In genomic region chr3R:30198793-30199192, dm6 we compare ENCODE assay signal across 2 fruit fly cellular contexts.
TF ChIP-seq lines count a peak whose summit lies in the region.

No protein-coding gene starts in this region.

- no peak for TF ChIP-seq CTCF in whole organism, embryonic (GFP tag; optimal IDR thresholded peaks at IDR 0.05; lab: Kevin White, UChicago)

TF ChIP-seq in whole organism, embryonic, 481 proteins besides CTCF, POLR2A, EP300 and RAD21 (continues in another document):
- TF ChIP-seq pho (GFP tag; optimal IDR thresholded peaks at IDR 0.05; lab: Kevin White, UChicago) (no peak), CG10431 (GFP tag; optimal IDR thresholded peaks at IDR 0.05; lab: Kevin White, UChicago) (peak; percentile 42), CG2712 (tag; optimal IDR thresholded peaks at IDR 0.05; lab: Kevin White, UChicago) (no peak), tll (GFP tag; optimal IDR thresholded peaks at IDR 0.05; lab: Kevin White, UChicago) (no peak), odd (GFP tag; optimal IDR thresholded peaks at IDR 0.05; lab: Kevin White, UChicago) (peak; percentile 16), sens (GFP tag; lab: Kevin White, UChicago) (no peak), ind (GFP tag; optimal IDR thresholded peaks at IDR 0.05; lab: Kevin White, UChicago) (no peak), CG10321 (GFP tag; IDR thresholded peaks at IDR 0.05; lab: Robert Waterston, UW) (no peak), Adf1 (GFP tag; IDR thresholded peaks at IDR 0.05; lab: Robert Waterston, UW) (no peak), ac (GFP tag; optimal IDR thresholded peaks at IDR 0.05; lab: Kevin White, UChicago) (no peak), CG10147 (GFP tag; optimal IDR thresholded peaks at IDR 0.05; lab: Kevin White, UChicago) (peak; percentile 5), tgo (GFP tag; IDR thresholded peaks at IDR 0.05; lab: Robert Waterston, UW) (no peak), Doc2 (GFP tag; IDR thresholded peaks at IDR 0.05; lab: Robert Waterston, UW) (no peak), scrt (GFP tag; optimal IDR thresholded peaks at IDR 0.05; lab: Kevin White, UChicago) (peak; percentile 20), jing (GFP tag; optimal IDR thresholded peaks at IDR 0.05; lab: Kevin White, UChicago) (no peak), ken (GFP tag; IDR thresholded peaks at IDR 0.05; lab: Robert Waterston, UW) (no peak), zf30C (GFP tag; optimal IDR thresholded peaks at IDR 0.05; lab: Kevin White, UChicago) (no peak), Hmx (GFP tag; optimal IDR thresholded peaks at IDR 0.05; lab: Kevin White, UChicago) (no peak), Kr (GFP tag; optimal IDR thresholded peaks at IDR 0.05; lab: Kevin White, UChicago) (no peak), caup (GFP tag; optimal IDR thresholded peaks at IDR 0.05; lab: Kevin White, UChicago; ENCODE audit: severe bottlenecking) (peak; percentile 26), CG6813 (GFP tag; optimal IDR thresholded peaks at IDR 0.05; lab: Kevin White, UChicago) (no peak), gce (GFP tag; IDR thresholded peaks at IDR 0.05; lab: Robert Waterston, UW) (no peak), CG9215 (GFP tag; IDR thresholded peaks at IDR 0.05; lab: Robert Waterston, UW) (no peak), pb (GFP tag; optimal IDR thresholded peaks at IDR 0.05; lab: Kevin White, UChicago) (no peak), gsb (GFP tag; IDR thresholded peaks at IDR 0.05; lab: Robert Waterston, UW) (no peak), nerfin-1 (tag; optimal IDR thresholded peaks at IDR 0.05; lab: Kevin White, UChicago) (no peak), Lim3 (GFP tag; IDR thresholded peaks at IDR 0.05; lab: Robert Waterston, UW) (no peak), fru (optimal IDR thresholded peaks at IDR 0.05; lab: Kevin White, UChicago) (no peak), Drgx (GFP tag; IDR thresholded peaks at IDR 0.05; lab: Robert Waterston, UW) (no peak), nau (GFP tag; optimal IDR thresholded peaks at IDR 0.05; lab: Kevin White, UChicago) (no peak), ara (GFP tag; IDR thresholded peaks at IDR 0.05; lab: Robert Waterston, UW) (no peak), psq (GFP tag; optimal IDR thresholded peaks at IDR 0.05; lab: Kevin White, UChicago) (no peak), ab (GFP tag; optimal IDR thresholded peaks at IDR 0.05; lab: Kevin White, UChicago) (no peak), HmgZ (tag; optimal IDR thresholded peaks at IDR 0.05; lab: Kevin White, UChicago) (peak; percentile 45), E2f2 (GFP tag; IDR thresholded peaks at IDR 0.05; lab: Robert Waterston, UW) (0 out of 2 replicates have a peak, but pooled peaks have one; percentile 14), Trl (optimal IDR thresholded peaks at IDR 0.05; lab: Kevin White, UChicago) (no peak), Trl (GFP tag; optimal IDR thresholded peaks at IDR 0.05; lab: Kevin White, UChicago) (no peak), fd96Cb (tag; optimal IDR thresholded peaks at IDR 0.05; lab: Kevin White, UChicago) (no peak), Deaf1 (tag; optimal IDR thresholded peaks at IDR 0.05; lab: Kevin White, UChicago) (no peak), fd64A (GFP tag; optimal IDR thresholded peaks at IDR 0.05; lab: Kevin White, UChicago) (no peak), CG7928 (GFP tag; optimal IDR thresholded peaks at IDR 0.05; lab: Kevin White, UChicago) (no peak), CG31388 (GFP tag; optimal IDR thresholded peaks at IDR 0.05; lab: Kevin White, UChicago) (no peak), seq (GFP tag; IDR thresholded peaks at IDR 0.05; lab: Robert Waterston, UW) (no peak), CG11247 (GFP tag; IDR thresholded peaks at IDR 0.05; lab: Robert Waterston, UW) (no peak), CG2116 (GFP tag; optimal IDR thresholded peaks at IDR 0.05; lab: Kevin White, UChicago) (no peak), CG34422 (GFP tag; IDR thresholded peaks at IDR 0.05; lab: Robert Waterston, UW) (no peak), CG14441 (GFP tag; IDR thresholded peaks at IDR 0.05; lab: Robert Waterston, UW) (no peak), Neu2 (GFP tag; optimal IDR thresholded peaks at IDR 0.05; lab: Kevin White, UChicago; ENCODE audit: borderline replicate concordance) (no peak), CG17612 (GFP tag; IDR thresholded peaks at IDR 0.05; lab: Robert Waterston, UW) (no peak)

TF ChIP-seq in whole organism, prepupa, 60 proteins besides CTCF, POLR2A, EP300 and RAD21:
- TF ChIP-seq Ets96B (tag; optimal IDR thresholded peaks at IDR 0.05; lab: Kevin White, UChicago): no peak
- peak; percentile 85 for TF ChIP-seq fkh (GFP tag; optimal IDR thresholded peaks at IDR 0.05; lab: Kevin White, UChicago)

Comparison
In these comparisons a context has a peak if more than half of its experiments do, and no peak if none do; other contexts are left out.
1. Of the 7 proteins assayed by ChIP-seq in both whole organism, embryonic and whole organism, prepupa: peak only in whole organism, embryonic: CG6854; only in whole organism, prepupa: none; in both: none; in neither: 6.